Worm (Caenorhabditis elegans) whole organism, L4 larva: Measurements from ENCODE around the gene C31C9.6.

Experiments
- D1046.2 ChIP-seq: fragments of 200-800 bp; sonication (Bioruptor generic); IDR thresholded peaks from 2 replicates; pipeline ENCODE4 v1.3.6; 2022; ENCODE audit warnings: missing genetic modification characterization, missing compliant biosample characterization
- F26F4.8 ChIP-seq: fragments of 200-800 bp; sonication (Bioruptor generic); conservative IDR thresholded peaks from 2 replicates; pipeline ENCODE4 v1.3.6; 2022; ENCODE audit warnings: missing genetic modification characterization, missing compliant biosample characterization
- F49E8.2 ChIP-seq: sonication (generic microtip); optimal IDR thresholded peaks from 2 replicates; lab custom pipeline; 2016; ENCODE audit warnings: missing compliant biosample characterization, mild to moderate bottlenecking, missing genetic modification characterization, borderline replicate concordance
- Y105C5A.15 ChIP-seq: fragments of 200-800 bp; sonication (Bioruptor generic); IDR thresholded peaks from 2 replicates; pipeline ENCODE4 v1.3.6; 2022; ENCODE audit warnings: missing genetic modification characterization, missing compliant biosample characterization
- aha-1 ChIP-seq: fragments of 150-350 bp; peaks from one replicate; lab custom pipeline; 2014; ENCODE audit warnings: missing biosample characterization, missing genetic modification characterization
- aly-2 ChIP-seq: sonication (generic microtip); optimal IDR thresholded peaks from 2 replicates; lab custom pipeline; 2018; ENCODE audit warnings: missing biosample characterization, missing genetic modification characterization
- arid-1 ChIP-seq: fragments of 200-800 bp; sonication (Bioruptor generic); conservative IDR thresholded peaks from 2 replicates; pipeline ENCODE4 v1.3.6; 2022; ENCODE audit warnings: missing genetic modification reagents, missing genetic modification characterization, missing compliant biosample characterization
- attf-4 ChIP-seq: sonication (generic microtip); optimal IDR thresholded peaks from 3 replicates; lab custom pipeline; 2017; ENCODE audit warnings: missing biosample characterization, missing genetic modification characterization
- ceh-28 ChIP-seq: fragments of 150-350 bp; optimal IDR thresholded peaks from 2 replicates; lab custom pipeline; 2014; ENCODE audit warnings: missing biosample characterization, missing genetic modification reagents, missing genetic modification characterization
- ctbp-1 ChIP-seq: fragments of 200-800 bp; sonication (Bioruptor generic); IDR thresholded peaks from 2 replicates; pipeline ENCODE4 v1.3.6; 2022; ENCODE audit warnings: missing genetic modification reagents, missing genetic modification characterization, missing compliant biosample characterization
- daf-12 ChIP-seq: fragments of 150-350 bp; optimal IDR thresholded peaks from 2 replicates; lab custom pipeline; 2014; ENCODE audit warnings: missing biosample characterization, missing genetic modification reagents, missing genetic modification characterization
- daf-16 ChIP-seq, 3 experiments: sonication (generic microtip); optimal IDR thresholded peaks; 2 replicates each; lab custom pipeline; 2016 to 2017; ENCODE audit warnings: missing genetic modification characterization in 3 of 3, missing genetic modification reagents in 3 of 3, mild to moderate bottlenecking in 2 of 3, missing compliant biosample characterization in 2 of 3, missing biosample characterization in 1 of 3, moderate library complexity in 1 of 3
- daf-8 ChIP-seq: fragments of 200-800 bp; sonication (Bioruptor generic); IDR thresholded peaks from 2 replicates; pipeline ENCODE4 v1.3.6; 2022; ENCODE audit warnings: missing genetic modification characterization, missing compliant biosample characterization
- dmd-9 ChIP-seq: fragments of 200-800 bp; sonication (Bioruptor generic); IDR thresholded peaks from 2 replicates; pipeline ENCODE4 v1.3.6; 2022; ENCODE audit warnings: missing genetic modification reagents, missing genetic modification characterization, missing compliant biosample characterization
- dpl-1 ChIP-seq: fragments of 150-350 bp; optimal IDR thresholded peaks from 2 replicates; lab custom pipeline; 2014; ENCODE audit warnings: missing biosample characterization, missing genetic modification reagents, missing genetic modification characterization
- duxl-1 ChIP-seq: sonication (generic microtip); optimal IDR thresholded peaks from 2 replicates; lab custom pipeline; 2016; ENCODE audit warnings: mild to moderate bottlenecking, missing genetic modification characterization, moderate library complexity, missing compliant biosample characterization; ENCODE audit not compliant: poor library complexity
- egl-43 ChIP-seq: fragments of 200-800 bp; sonication (Bioruptor generic); IDR thresholded peaks from 2 replicates; pipeline ENCODE4 v1.3.6; 2022; ENCODE audit warnings: missing genetic modification reagents, missing genetic modification characterization, missing compliant biosample characterization
- hif-1 ChIP-seq, 2 experiments: sonication (generic microtip); optimal IDR thresholded peaks; 2 replicates each; lab custom pipeline; 2016 to 2017; ENCODE audit warnings: missing compliant biosample characterization in 2 of 2, missing genetic modification characterization in 2 of 2, missing genetic modification reagents in 2 of 2, missing genotype in 2 of 2, mild to moderate bottlenecking in 1 of 2
- hlh-11 ChIP-seq: fragments of 200-800 bp; sonication (Bioruptor generic); optimal IDR thresholded peaks from 2 replicates; lab custom pipeline; 2018; ENCODE audit warnings: mild to moderate bottlenecking, missing genetic modification characterization, missing compliant biosample characterization
- hlh-30 ChIP-seq: sonication (generic microtip); optimal IDR thresholded peaks from 2 replicates; lab custom pipeline; 2017; ENCODE audit warnings: antibody characterized with exemption, mild to moderate bottlenecking, missing genetic modification characterization, missing compliant biosample characterization; ENCODE audit not compliant: insufficient read depth
- lim-7 ChIP-seq: fragments of 200-800 bp; sonication (Bioruptor generic); IDR thresholded peaks from 2 replicates; pipeline ENCODE4 v1.3.6; 2022; ENCODE audit warnings: missing genetic modification characterization, missing compliant biosample characterization
- lin-38 ChIP-seq: fragments of 200-800 bp; sonication (Bioruptor generic); IDR thresholded peaks from 2 replicates; pipeline ENCODE4 v1.3.6; 2022; ENCODE audit warnings: missing genetic modification reagents, missing genetic modification characterization, missing compliant biosample characterization
- lin-39 ChIP-seq: fragments of 150-350 bp; optimal IDR thresholded peaks from 2 replicates; lab custom pipeline; 2014; ENCODE audit warnings: missing biosample characterization, missing genetic modification reagents, missing genetic modification characterization
- madf-5 ChIP-seq, 2 experiments: fragments of 200-800 bp; sonication (Bioruptor generic); IDR thresholded peaks; 2 replicates each; pipeline ENCODE4 v1.3.6; 2022; ENCODE audit warnings: missing compliant biosample characterization in 2 of 2, missing genetic modification characterization in 2 of 2
- madf-9 ChIP-seq: fragments of 200-800 bp; sonication (Bioruptor generic); conservative IDR thresholded peaks from 2 replicates; pipeline ENCODE4 v1.3.6; 2022; ENCODE audit warnings: missing genetic modification reagents, missing genetic modification characterization, missing compliant biosample characterization
- mdl-1 ChIP-seq, 2 experiments: fragments of 150-350 bp in 1 of 2; sonication (generic microtip) in 1 of 2; optimal IDR thresholded peaks; 2 replicates each; lab custom pipeline; 2014 to 2017; ENCODE audit warnings: missing biosample characterization in 2 of 2, missing genetic modification characterization in 2 of 2
- mdt-29 ChIP-seq: fragments of 200-800 bp; sonication (Bioruptor generic); IDR thresholded peaks from 2 replicates; pipeline ENCODE4 v1.3.6; 2022; ENCODE audit warnings: missing genetic modification reagents, missing genetic modification characterization, missing compliant biosample characterization
- mxl-2 ChIP-seq: fragments of 200-800 bp; sonication (Bioruptor generic); conservative IDR thresholded peaks from 2 replicates; pipeline ENCODE4 v1.3.6; 2022; ENCODE audit warnings: missing genetic modification reagents, missing genetic modification characterization, missing compliant biosample characterization
- mxl-3 ChIP-seq: fragments of 200-800 bp; sonication (Bioruptor generic); optimal IDR thresholded peaks from 2 replicates; lab custom pipeline; 2018; ENCODE audit warnings: mild to moderate bottlenecking, missing genetic modification characterization, missing compliant biosample characterization
- nhr-10 ChIP-seq: fragments of 150-350 bp; optimal IDR thresholded peaks from 2 replicates; lab custom pipeline; 2014; ENCODE audit warnings: missing biosample characterization, missing genetic modification characterization
- nhr-25 ChIP-seq: sonication (generic microtip); optimal IDR thresholded peaks from 2 replicates; lab custom pipeline; 2017; ENCODE audit warnings: missing genetic modification characterization, mild to moderate bottlenecking, missing compliant biosample characterization, antibody characterized with exemption, moderate library complexity, borderline replicate concordance; ENCODE audit not compliant: insufficient read depth
- nhr-28 ChIP-seq: fragments of 150-350 bp; optimal IDR thresholded peaks from 2 replicates; lab custom pipeline; 2014; ENCODE audit warnings: missing biosample characterization, missing genetic modification characterization
- nhr-41 ChIP-seq: fragments of 200-800 bp; sonication (Bioruptor generic); IDR thresholded peaks from 2 replicates; pipeline ENCODE4 v1.3.6; 2022; ENCODE audit warnings: missing genetic modification reagents, missing genetic modification characterization, missing compliant biosample characterization
- pqm-1 ChIP-seq: sonication (generic microtip); optimal IDR thresholded peaks from 2 replicates; lab custom pipeline; 2017; ENCODE audit warnings: missing biosample characterization, missing genetic modification characterization
- rbr-2 ChIP-seq: sonication (generic microtip); optimal IDR thresholded peaks from 2 replicates; lab custom pipeline; 2016; ENCODE audit warnings: missing genotype, missing genetic modification characterization, missing compliant biosample characterization
- saeg-2 ChIP-seq: fragments of 200-800 bp; sonication (Bioruptor generic); IDR thresholded peaks from 2 replicates; pipeline ENCODE4 v1.3.6; 2022; ENCODE audit warnings: missing genetic modification reagents, missing genetic modification characterization, missing compliant biosample characterization
- spr-1 ChIP-seq: sonication (generic microtip); optimal IDR thresholded peaks from 2 replicates; lab custom pipeline; 2016; ENCODE audit warnings: mild to moderate bottlenecking, missing genetic modification characterization, missing compliant biosample characterization
- zip-2 ChIP-seq: fragments of 150-350 bp; optimal IDR thresholded peaks from 2 replicates; lab custom pipeline; 2014; ENCODE audit warnings: missing biosample characterization, missing genetic modification characterization

The C31C9.6 gene

ce11 chrII:13616000-13616399 lies 45.9 kb downstream of the C31C9.6 start, which contains the start of gene gst-14:
gst-14 (minus strand) TSS chrII:13616100.
- no peak for TF ChIP-seq duxl-1 (tag; lab: Kevin White, UChicago)
- no peak for TF ChIP-seq madf-5 (GFP tag; IDR thresholded peaks at IDR 0.05; lab: Robert Waterston, UW)
- TF ChIP-seq daf-8, result no peak
- TF ChIP-seq lim-7 (GFP tag; lab: Robert Waterston, UW), result no peak
- no peak for TF ChIP-seq F49E8.2 (tag; lab: Kevin White, UChicago)
- no peak for TF ChIP-seq hif-1 (tag; optimal IDR thresholded peaks at IDR 0.05; lab: Kevin White, UChicago)
- no peak for TF ChIP-seq aly-2
- no peak for TF ChIP-seq nhr-10 (tag; lab: Kevin White, UChicago)
- TF ChIP-seq ctbp-1, result no peak
- TF ChIP-seq hlh-30 (tag; lab: Kevin White, UChicago), result no peak
- no peak for TF ChIP-seq aha-1 (tag; lab: Kevin White, UChicago)
- no peak for TF ChIP-seq mdl-1 (tag; optimal IDR thresholded peaks at IDR 0.05; lab: Kevin White, UChicago)
- TF ChIP-seq D1046.2 (GFP tag; lab: Robert Waterston, UW), result no peak
- no peak for TF ChIP-seq F26F4.8 (GFP tag; lab: Robert Waterston, UW)
- TF ChIP-seq ceh-28 (tag; lab: Kevin White, UChicago), result no peak

DNA sequence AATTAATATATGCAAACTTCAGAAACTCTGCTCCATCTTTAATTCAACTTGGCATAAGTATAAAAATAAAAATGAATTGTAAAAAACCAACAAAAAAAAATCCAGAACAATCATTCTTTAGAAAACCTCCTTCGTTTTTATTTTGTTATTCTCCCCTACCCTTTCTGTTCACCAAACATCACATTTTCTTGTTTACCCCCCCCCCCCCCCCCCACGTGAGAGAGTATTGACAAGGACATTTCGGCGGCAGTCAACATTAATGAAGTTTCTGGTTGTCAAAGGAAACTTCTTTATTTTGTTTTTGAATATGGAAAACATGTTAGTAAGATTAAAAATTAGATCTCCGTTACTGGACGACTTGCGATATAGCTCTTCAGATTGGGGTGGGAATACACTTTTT lies 47.4 kb downstream of the C31C9.6 start:
- TF ChIP-seq ceh-28 (tag; lab: Kevin White, UChicago) (no peak), attf-4 (tag; lab: Kevin White, UChicago) (no peak), mxl-3 (no peak), dmd-9 (no peak), hif-1 (tag; optimal IDR thresholded peaks at IDR 0.05; lab: Kevin White, UChicago) (no peak), Y105C5A.15 (GFP tag; lab: Robert Waterston, UW) (no peak), saeg-2 (GFP tag; lab: Robert Waterston, UW) (no peak), nhr-28 (tag; lab: Kevin White, UChicago) (no peak), madf-9 (no peak), nhr-41 (GFP tag; lab: Robert Waterston, UW) (no peak), spr-1 (tag; lab: Kevin White, UChicago) (no peak), dpl-1 (GFP tag; lab: Kevin White, UChicago) (no peak), mdt-29 (GFP tag; lab: Robert Waterston, UW) (no peak), arid-1 (GFP tag; lab: Robert Waterston, UW) (no peak), lin-39 (tag; lab: Kevin White, UChicago) (no peak), mxl-2 (GFP tag; lab: Robert Waterston, UW) (no peak), mdl-1 (tag; optimal IDR thresholded peaks at IDR 0.05; lab: Kevin White, UChicago) (peak in 1 of 2 experiments; percentile 44), lin-38 (no peak), rbr-2 (no peak), pqm-1 (tag; lab: Kevin White, UChicago) (no peak), hlh-11 (tag; lab: Kevin White, UChicago) (peak; percentile 62), egl-43 (GFP tag; lab: Robert Waterston, UW) (no peak), zip-2 (tag; lab: Kevin White, UChicago) (no peak), nhr-25 (tag; lab: Kevin White, UChicago) (no peak), hlh-30 (tag; lab: Kevin White, UChicago) (peak; percentile 18), daf-12 (tag; lab: Kevin White, UChicago) (no peak), daf-16 (GFP tag; optimal IDR thresholded peaks at IDR 0.05; lab: Kevin White, UChicago) (no peak), daf-16 (tag; optimal IDR thresholded peaks at IDR 0.05; lab: Kevin White, UChicago) (peak; percentile 90)
